Worm (Caenorhabditis elegans): ENCODE data around the gene ets-6.

The ets-6 gene

DNA sequence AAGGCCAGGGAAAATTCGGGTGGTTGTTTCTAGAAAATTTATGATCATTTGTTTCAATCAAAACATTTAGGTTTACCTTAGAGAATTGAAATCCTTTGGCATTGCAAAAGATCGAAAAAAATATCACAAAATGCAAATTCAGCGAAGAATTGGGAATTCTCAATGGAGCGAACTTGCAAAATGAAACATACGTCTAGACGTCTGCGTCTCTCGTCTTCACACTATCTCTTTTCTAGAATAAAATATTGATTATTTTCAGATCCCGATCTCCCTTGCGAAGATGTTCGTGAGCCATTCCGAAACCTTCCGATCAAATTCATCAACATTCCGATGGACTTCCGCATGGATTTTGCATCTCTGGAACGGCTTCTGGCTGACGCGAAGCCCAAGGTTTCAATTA, at the start of gene ets-6:
ets-6 (minus strand) TSS at position 169 of the 400 bp plus-strand sequence.
- TF ChIP-seq unc-62 (GFP tag; optimal IDR thresholded peaks at IDR 0.05 in 1 of 2), result peak in 1 of 2 experiments; percentile 65
- no peak for TF ChIP-seq unc-62 (tag; optimal IDR thresholded peaks at IDR 0.05)
- TF ChIP-seq aha-1 (tag), result peak; percentile 2
- peak; percentile 96 for TF ChIP-seq lin-38 (GFP tag; IDR thresholded peaks at IDR 0.05)
- peak; percentile 36 for TF ChIP-seq dpl-1 (GFP tag; optimal IDR thresholded peaks at IDR 0.05)
- no peak for TF ChIP-seq sdz-12 (GFP tag; optimal IDR thresholded peaks at IDR 0.05)
- TF ChIP-seq unc-39 (tag; optimal IDR thresholded peaks at IDR 0.05), result no peak
- TF ChIP-seq hmg-1.1 (GFP tag; IDR thresholded peaks at IDR 0.05), result no peak
- no peak for TF ChIP-seq tra-1 (GFP tag; IDR thresholded peaks at IDR 0.05)
- TF ChIP-seq mep-1 (tag; optimal IDR thresholded peaks at IDR 0.05), result peak; percentile 52
- peak; percentile 45 for TF ChIP-seq ceh-28 (tag; optimal IDR thresholded peaks at IDR 0.05)
- no peak for TF ChIP-seq fkh-10 (GFP tag; optimal IDR thresholded peaks at IDR 0.05)
- TF ChIP-seq lsy-2 (tag; optimal IDR thresholded peaks at IDR 0.05), result peak in 1 of 2 experiments; percentile 77
- TF ChIP-seq rbr-2 (tag; optimal IDR thresholded peaks at IDR 0.05), result peak; percentile 41
- TF ChIP-seq dve-1 (tag; optimal IDR thresholded peaks at IDR 0.05; ENCODE audit: insufficient read depth), result peak; percentile 20
- TF ChIP-seq spr-3 (GFP tag; optimal IDR thresholded peaks at IDR 0.05), result no peak
- TF ChIP-seq zip-11 (GFP tag; IDR thresholded peaks at IDR 0.05), result no peak
- TF ChIP-seq mdl-1 (tag; optimal IDR thresholded peaks at IDR 0.05), result no peak
- no peak for TF ChIP-seq fos-1 (tag; optimal IDR thresholded peaks at IDR 0.05)
- peak; percentile 67 for TF ChIP-seq mes-2 (tag; optimal IDR thresholded peaks at IDR 0.05; ENCODE audit: poor library complexity, severe bottlenecking)
- TF ChIP-seq ceh-44 (GFP tag; IDR thresholded peaks at IDR 0.05), result peak; percentile 38; the same call in 1 of the 2 replicates
- TF ChIP-seq nhr-42 (GFP tag; IDR thresholded peaks at IDR 0.05), result no peak

- no peak for TF ChIP-seq dmd-6 (GFP tag; IDR thresholded peaks at IDR 0.05)
- no peak for TF ChIP-seq dmd-8 (GFP tag; IDR thresholded peaks at IDR 0.05)
- no peak for TF ChIP-seq F44E2.7 (GFP tag; IDR thresholded peaks at IDR 0.05)
- no peak for TF ChIP-seq set-16 (GFP tag; IDR thresholded peaks at IDR 0.05)
- TF ChIP-seq F37D6.2 (tag; optimal IDR thresholded peaks at IDR 0.05), result no peak
- no peak for TF ChIP-seq ztf-11 (tag; optimal IDR thresholded peaks at IDR 0.05)
- TF ChIP-seq madf-5 (GFP tag; IDR thresholded peaks at IDR 0.05), result no peak
- TF ChIP-seq zfp-2 (tag; optimal IDR thresholded peaks at IDR 0.05), result no peak
- TF ChIP-seq mxl-2 (GFP tag; conservative IDR thresholded peaks at IDR 0.05), result no peak
- no peak for TF ChIP-seq duxl-1 (tag; optimal IDR thresholded peaks at IDR 0.05; ENCODE audit: poor library complexity)
- no peak for TF ChIP-seq ctbp-1 (GFP tag; IDR thresholded peaks at IDR 0.05)
- TF ChIP-seq ZK337.2 (GFP tag; IDR thresholded peaks at IDR 0.05), result no peak
- TF ChIP-seq ZK546.5 (tag; optimal IDR thresholded peaks at IDR 0.05), result no peak
- no peak for TF ChIP-seq T20F7.1 (GFP tag; optimal IDR thresholded peaks at IDR 0.05)
- no peak for TF ChIP-seq F49E8.2 (tag; optimal IDR thresholded peaks at IDR 0.05; ENCODE audit: borderline replicate concordance)
- no peak for TF ChIP-seq mxl-3 (GFP tag; optimal IDR thresholded peaks at IDR 0.05)
Measured at ce11 chrV:7629504-7629903, 49.2 kb upstream of the ets-6 start, which contains the start of gene srd-30. Gene srd-30 (plus strand): TSS chrV:7629804.

DNA sequence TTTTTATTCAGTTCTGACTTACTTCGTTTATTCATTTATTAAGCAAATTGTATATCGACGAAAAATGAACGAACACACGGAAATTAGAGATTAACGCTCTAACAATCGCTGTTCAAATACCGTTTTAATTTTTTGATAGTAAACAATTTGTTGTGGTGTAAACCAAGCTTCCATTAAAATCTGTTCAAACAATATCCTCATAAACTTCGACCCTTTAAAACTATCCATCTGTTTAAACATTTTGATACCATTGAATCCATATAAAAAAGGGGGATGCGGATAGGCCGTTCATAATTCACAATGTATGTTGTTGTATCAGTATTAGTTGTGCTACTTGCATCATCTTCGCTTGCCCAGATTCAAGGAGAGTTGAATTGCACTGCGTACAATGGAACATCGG, 46.2 kb upstream of the ets-6 start, which contains the start of gene F07C4.6:
F07C4.6 (plus strand) TSS at position 301 of the 400 bp plus-strand sequence.
- TF ChIP-seq arid-1 (GFP tag; conservative IDR thresholded peaks at IDR 0.05) (no peak), F37D6.2 (tag; optimal IDR thresholded peaks at IDR 0.05) (no peak), daf-8 (GFP tag; IDR thresholded peaks at IDR 0.05) (no peak), ZK546.5 (tag; optimal IDR thresholded peaks at IDR 0.05) (no peak), sdz-12 (GFP tag; optimal IDR thresholded peaks at IDR 0.05) (no peak), ceh-62 (tag; optimal IDR thresholded peaks at IDR 0.05) (no peak), lin-29 (GFP tag; IDR thresholded peaks at IDR 0.05) (no peak), hif-1 (tag; optimal IDR thresholded peaks at IDR 0.05) (no peak), set-16 (GFP tag; IDR thresholded peaks at IDR 0.05) (no peak), ceh-44 (GFP tag; IDR thresholded peaks at IDR 0.05) (no peak), nhr-237 (tag; optimal IDR thresholded peaks at IDR 0.05) (no peak), daf-16 (GFP tag; optimal IDR thresholded peaks at IDR 0.05) (no peak), daf-16 (tag; optimal IDR thresholded peaks at IDR 0.05) (no peak), dve-1 (tag; optimal IDR thresholded peaks at IDR 0.05; ENCODE audit: insufficient read depth) (no peak), zfp-3 (GFP tag; conservative IDR thresholded peaks at IDR 0.05) (no peak)
